Fruit fly (Drosophila melanogaster) whole organism, pupa: Measurements from ENCODE around the gene HIPP1.

Source experiments
- CG10348 ChIP-seq: fragments of 200-800 bp; sonication (Bioruptor generic); IDR thresholded peaks from 2 replicates; pipeline ENCODE4 v1.3.6; 2022; ENCODE audit warnings: missing biosample characterization, missing genetic modification characterization
- CG12605 ChIP-seq: fragments of 200-800 bp; sonication (Bioruptor generic); IDR thresholded peaks from 2 replicates; pipeline ENCODE4 v1.3.6; 2022; ENCODE audit warnings: missing biosample characterization, missing genetic modification characterization
- CG13204 ChIP-seq: fragments of 200-800 bp; sonication (Bioruptor generic); optimal IDR thresholded peaks from 2 replicates; lab custom pipeline; 2018; ENCODE audit warnings: missing biosample characterization, mild to moderate bottlenecking, missing genetic modification characterization, moderate library complexity
- CG14655 ChIP-seq: fragments of 200-800 bp; sonication (Bioruptor generic); optimal IDR thresholded peaks from 3 replicates; lab custom pipeline; 2017; ENCODE audit warnings: mild to moderate bottlenecking, missing biosample characterization, missing genetic modification reagents, missing genetic modification characterization
- CG15710 ChIP-seq: fragments of 200-800 bp; sonication (Bioruptor generic); optimal IDR thresholded peaks from 2 replicates; lab custom pipeline; 2018; ENCODE audit warnings: missing biosample characterization, mild to moderate bottlenecking, missing genetic modification characterization, moderate library complexity
- CG17806 ChIP-seq: fragments of 200-800 bp; sonication (Bioruptor generic); optimal IDR thresholded peaks from 2 replicates; lab custom pipeline; 2018; ENCODE audit warnings: missing biosample characterization, mild to moderate bottlenecking, missing genetic modification characterization, moderate library complexity
- CG32121 ChIP-seq: fragments of 200-800 bp; sonication (Bioruptor generic); IDR thresholded peaks from 2 replicates; pipeline ENCODE4 v1.3.6; 2022; ENCODE audit warnings: missing biosample characterization, missing genetic modification characterization
- CG34367 ChIP-seq: fragments of 200-800 bp; sonication (Bioruptor generic); optimal IDR thresholded peaks from 2 replicates; lab custom pipeline; 2018; ENCODE audit warnings: missing biosample characterization, mild to moderate bottlenecking, missing genetic modification characterization
- CG4496 ChIP-seq: fragments of 200-800 bp; sonication (Bioruptor generic); IDR thresholded peaks from 3 replicates; pipeline ENCODE4 v1.3.6; 2022; ENCODE audit warnings: missing biosample characterization, missing genetic modification characterization
- CG8159 ChIP-seq: fragments of 200-800 bp; sonication (Bioruptor generic); optimal IDR thresholded peaks from 3 replicates; lab custom pipeline; 2018; ENCODE audit warnings: missing biosample characterization, mild to moderate bottlenecking, missing genetic modification characterization, moderate library complexity
- CG8301 ChIP-seq: fragments of 200-800 bp; sonication (Bioruptor generic); optimal IDR thresholded peaks from 2 replicates; lab custom pipeline; 2018; ENCODE audit warnings: missing biosample characterization, mild to moderate bottlenecking, missing genetic modification characterization
- CG9948 ChIP-seq: fragments of 200-800 bp; sonication (Bioruptor generic); optimal IDR thresholded peaks from 2 replicates; lab custom pipeline; 2018; ENCODE audit warnings: missing biosample characterization, mild to moderate bottlenecking, missing genetic modification characterization, moderate library complexity
- D1 ChIP-seq: fragments of 200-800 bp; sonication (Bioruptor generic); optimal IDR thresholded peaks from 2 replicates; lab custom pipeline; 2018; ENCODE audit warnings: missing biosample characterization, mild to moderate bottlenecking, missing genetic modification characterization, moderate library complexity
- EcR ChIP-seq: fragments of 200-800 bp; sonication (Bioruptor generic); optimal IDR thresholded peaks from 3 replicates; lab custom pipeline; 2019; ENCODE audit warnings: missing biosample characterization, missing genetic modification characterization, mild to moderate bottlenecking, moderate library complexity, missing genetic modification reagents
- Ets98B ChIP-seq: fragments of 200-800 bp; sonication (Bioruptor generic); IDR thresholded peaks from 2 replicates; pipeline ENCODE4 v1.3.6; 2022; ENCODE audit warnings: missing biosample characterization, missing genetic modification characterization
- Pif1A ChIP-seq: fragments of 200-800 bp; sonication (Bioruptor generic); optimal IDR thresholded peaks from 3 replicates; lab custom pipeline; 2016; ENCODE audit warnings: missing biosample characterization, missing genetic modification characterization
- Pif1B ChIP-seq: fragments of 200-800 bp; sonication (Bioruptor generic); optimal IDR thresholded peaks from 3 replicates; lab custom pipeline; 2016; ENCODE audit warnings: missing biosample characterization, missing genetic modification characterization
- Snoo ChIP-seq: fragments of 200-800 bp; sonication (Bioruptor generic); optimal IDR thresholded peaks from 3 replicates; lab custom pipeline; 2017; ENCODE audit warnings: missing biosample characterization, mild to moderate bottlenecking, missing genetic modification characterization, inconsistent platforms
- fd96Ca ChIP-seq: fragments of 200-800 bp; sonication (Bioruptor generic); IDR thresholded peaks from 3 replicates; pipeline ENCODE4 v1.3.6; 2022; ENCODE audit warnings: missing biosample characterization, missing genetic modification characterization
- gl ChIP-seq: fragments of 200-800 bp; sonication (Bioruptor generic); optimal IDR thresholded peaks from 2 replicates; lab custom pipeline; 2018; ENCODE audit warnings: missing biosample characterization, mild to moderate bottlenecking, missing genetic modification characterization
- rn ChIP-seq: fragments of 200-800 bp; sonication (Bioruptor generic); IDR thresholded peaks from 2 replicates; pipeline ENCODE4 v1.3.6; 2022; ENCODE audit warnings: missing biosample characterization, missing genetic modification characterization

HIPP1 gene

dm6 chr3L:20835882-20836281 is 26.4 kb downstream of the HIPP1 start, which contains the start of gene CG3288:
Gene CG3288, plus strand, starts transcription at chr3L:20836182.
- TF ChIP-seq Pif1A (GFP tag; lab: Kevin White, UChicago) (no peak), rn (GFP tag; lab: Robert Waterston, UW) (no peak), fd96Ca (GFP tag; lab: Robert Waterston, UW) (no peak), CG8159 (no peak), CG15710 (no peak)

- TF ChIP-seq rn (GFP tag; lab: Robert Waterston, UW), result no peak
- TF ChIP-seq CG32121 (GFP tag; lab: Robert Waterston, UW), result no peak
- TF ChIP-seq CG13204 (GFP tag; lab: Kevin White, UChicago), result no peak
- TF ChIP-seq CG17806 (tag; lab: Kevin White, UChicago), result no peak
- TF ChIP-seq CG8301 (tag; lab: Kevin White, UChicago), result no peak
- no peak for TF ChIP-seq CG4496
- peak; percentile 74 for TF ChIP-seq EcR (GFP tag; lab: Kevin White, UChicago)
- 0 out of 3 replicates have a peak, but pooled peaks have one; percentile 23 for TF ChIP-seq fd96Ca (GFP tag; lab: Robert Waterston, UW)
- TF ChIP-seq CG34367 (tag; lab: Kevin White, UChicago), result no peak
- no peak for TF ChIP-seq CG12605 (GFP tag; lab: Robert Waterston, UW)
- TF ChIP-seq CG10348, result no peak
- no peak for TF ChIP-seq D1
- no peak for TF ChIP-seq CG15710
- 0 out of 2 replicates have a peak, but pooled peaks have one; percentile 26 for TF ChIP-seq Ets98B
- TF ChIP-seq Pif1A (GFP tag; lab: Kevin White, UChicago), result no peak
- no peak for TF ChIP-seq CG9948 (tag; lab: Kevin White, UChicago)
- no peak for TF ChIP-seq CG8159
- TF ChIP-seq CG14655 (GFP tag; lab: Kevin White, UChicago), result no peak
- TF ChIP-seq Snoo (tag; lab: Kevin White, UChicago), result no peak
- TF ChIP-seq gl, result no peak
- no peak for TF ChIP-seq Pif1B (GFP tag; lab: Kevin White, UChicago)
These were observed 27.8 kb downstream of the HIPP1 start, which contains the start of gene CG13255 for dm6 chr3L:20837040-20837830. Gene CG13255, plus strand, starts transcription at chr3L:20837488.

DNA sequence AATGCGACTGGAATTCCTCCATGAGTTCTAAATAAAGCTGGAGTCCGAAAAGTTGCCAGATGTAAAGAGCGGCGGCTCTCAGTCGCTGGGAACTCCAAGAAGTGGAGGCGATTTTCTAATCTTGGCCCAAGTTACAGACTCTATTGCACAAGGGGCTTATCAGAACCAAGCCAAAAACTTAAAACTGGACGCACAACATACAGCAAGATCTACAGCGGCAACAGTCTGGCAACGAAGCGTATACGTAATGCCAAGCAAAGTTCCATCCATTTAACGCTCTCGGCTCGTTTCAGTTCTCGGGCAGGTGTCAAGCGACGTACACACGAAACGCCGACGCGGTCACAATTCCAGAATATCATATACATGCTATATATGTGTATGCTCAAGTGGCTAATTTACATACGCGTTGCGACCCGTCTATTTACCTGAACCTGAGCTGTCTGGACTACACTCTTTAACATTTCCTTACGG is 28.4 kb downstream of the HIPP1 start:
- TF ChIP-seq CG14655 (GFP tag; lab: Kevin White, UChicago) (no peak), CG10348 (no peak), CG34367 (tag; lab: Kevin White, UChicago) (no peak), CG8301 (tag; lab: Kevin White, UChicago) (no peak), CG13204 (GFP tag; lab: Kevin White, UChicago) (no peak), EcR (GFP tag; lab: Kevin White, UChicago) (no peak), gl (no peak), Ets98B (no peak), fd96Ca (GFP tag; lab: Robert Waterston, UW) (no peak)

DNA sequence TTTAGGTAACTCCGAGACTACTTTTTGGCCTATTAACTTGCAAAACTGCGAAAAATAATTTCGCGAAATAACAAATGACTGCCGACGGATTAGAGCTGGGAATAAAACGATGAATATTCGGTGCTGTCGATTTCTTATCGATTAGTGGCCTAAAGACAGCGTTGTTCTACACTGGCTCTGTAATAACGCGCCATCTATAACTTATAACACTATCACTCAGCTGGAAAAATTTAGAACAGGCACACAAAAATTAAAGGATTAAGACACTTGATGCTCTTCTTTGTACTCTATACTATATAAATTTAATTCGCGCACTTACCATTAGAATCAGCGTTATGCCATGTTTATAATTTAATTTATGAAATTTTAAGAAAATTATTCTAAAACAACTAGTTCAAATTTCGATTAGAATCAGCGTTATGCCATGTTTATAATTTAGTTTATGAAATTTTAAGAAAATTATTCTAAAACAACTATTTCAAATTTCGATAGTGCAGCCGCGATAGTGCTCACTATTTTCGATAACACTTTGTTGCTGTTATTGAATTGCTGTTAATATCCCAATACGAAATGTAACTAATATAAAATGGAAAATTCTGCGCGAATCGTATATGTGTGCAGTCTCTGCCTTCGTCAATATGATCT is 32.1 kb downstream of the HIPP1 start, which contains the start of the genes CSN3 and CG11456:
TSS of gene CSN3 (minus strand) at position 112 of the 645 bp plus-strand sequence.
TSS of gene CG11456 (plus strand) at position 523 of the 645 bp plus-strand sequence.
- no peak for TF ChIP-seq CG32121 (GFP tag; lab: Robert Waterston, UW)
- no peak for TF ChIP-seq CG14655 (GFP tag; lab: Kevin White, UChicago)
- 0 out of 3 replicates have a peak, but pooled peaks have one; percentile 25 for TF ChIP-seq CG4496
- TF ChIP-seq, all 21 proteins: peak for 1

dm6 chr3L:20848572-20848971 is 39.1 kb downstream of the HIPP1 start:
- TF ChIP-seq Pif1B (GFP tag; lab: Kevin White, UChicago) (no peak), CG4496 (no peak), gl (no peak), EcR (GFP tag; lab: Kevin White, UChicago) (no peak), fd96Ca (GFP tag; lab: Robert Waterston, UW) (no peak), CG12605 (GFP tag; lab: Robert Waterston, UW) (no peak), CG32121 (GFP tag; lab: Robert Waterston, UW) (no peak), CG14655 (GFP tag; lab: Kevin White, UChicago) (no peak), Snoo (tag; lab: Kevin White, UChicago) (no peak), CG9948 (tag; lab: Kevin White, UChicago) (no peak), CG13204 (GFP tag; lab: Kevin White, UChicago) (no peak), Ets98B (no peak), Pif1A (GFP tag; lab: Kevin White, UChicago) (no peak), rn (GFP tag; lab: Robert Waterston, UW) (no peak), D1 (no peak), CG15710 (no peak)

- TF ChIP-seq fd96Ca (GFP tag; lab: Robert Waterston, UW) (no peak), CG8159 (no peak), Snoo (tag; lab: Kevin White, UChicago) (no peak), D1 (no peak), gl (no peak), CG14655 (GFP tag; lab: Kevin White, UChicago) (no peak), CG12605 (GFP tag; lab: Robert Waterston, UW) (no peak), CG34367 (tag; lab: Kevin White, UChicago) (no peak), Pif1A (GFP tag; lab: Kevin White, UChicago) (no peak), CG17806 (tag; lab: Kevin White, UChicago) (no peak), CG32121 (GFP tag; lab: Robert Waterston, UW) (no peak), CG8301 (tag; lab: Kevin White, UChicago) (no peak), Ets98B (no peak), CG15710 (no peak), CG4496 (no peak)
These were observed 48.1 kb downstream of the HIPP1 start for dm6 chr3L:20857609-20858008.
